Worm (Caenorhabditis elegans): ENCODE measurements around the gene C12D12.1.

DNA sequence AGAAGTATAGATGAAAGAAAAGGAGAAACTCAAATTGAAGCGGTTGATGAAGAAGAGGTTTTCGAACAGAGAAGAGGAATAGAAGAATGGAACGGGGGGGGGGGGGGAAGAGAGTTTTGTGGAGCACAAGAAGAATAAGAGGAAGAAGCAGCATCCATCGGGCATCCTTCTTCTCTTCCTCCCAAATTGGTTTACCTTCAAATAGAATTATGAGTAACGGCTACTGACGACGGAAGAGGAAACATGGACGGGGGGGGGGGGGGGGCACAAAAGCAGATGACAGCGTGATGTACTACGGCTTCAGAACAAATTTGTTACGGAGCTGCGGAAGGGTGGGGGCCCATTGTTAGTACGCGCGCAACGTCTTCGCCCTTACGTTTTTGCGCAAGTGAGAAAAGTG is 29.7 kb upstream of the C12D12.1 start:
- no peak for TF ChIP-seq mep-1 (tag; optimal IDR thresholded peaks at IDR 0.05)
- no peak for TF ChIP-seq bed-3 (GFP tag; optimal IDR thresholded peaks at IDR 0.05)
- no peak for TF ChIP-seq unc-62 (GFP tag; optimal IDR thresholded peaks at IDR 0.05)
- no peak for TF ChIP-seq pha-4 (tag; optimal IDR thresholded peaks at IDR 0.05)

Data from whole organism, mixed stage, embryonic.